Worm (Caenorhabditis elegans) whole organism, L4 larva: ENCODE data around the gene unc-71.

Source experiments
- T20F7.1 ChIP-seq: fragments of 200-800 bp; sonication (Bioruptor generic); optimal IDR thresholded peaks from 2 replicates; lab custom pipeline; 2018; ENCODE audit warnings: mild to moderate bottlenecking, missing genetic modification characterization, missing compliant biosample characterization
- T26A8.4 ChIP-seq: fragments of 200-800 bp; sonication (Bioruptor generic); IDR thresholded peaks from 2 replicates; pipeline ENCODE4 v1.3.6; 2022; ENCODE audit warnings: missing genetic modification characterization, missing compliant biosample characterization
- Y5F2A.4 ChIP-seq: fragments of 200-800 bp; sonication (Bioruptor generic); optimal IDR thresholded peaks from 2 replicates; lab custom pipeline; 2018; ENCODE audit warnings: mild to moderate bottlenecking, missing genetic modification characterization, missing compliant biosample characterization
- aha-1 ChIP-seq: fragments of 150-350 bp; peaks from one replicate; lab custom pipeline; 2014; ENCODE audit warnings: missing biosample characterization, missing genetic modification characterization
- ceh-20 ChIP-seq: fragments of 200-800 bp; sonication (Bioruptor generic); IDR thresholded peaks from 2 replicates; pipeline ENCODE4 v1.3.6; 2022; ENCODE audit warnings: missing genetic modification reagents, missing genetic modification characterization, missing compliant biosample characterization
- ceh-32 ChIP-seq: sonication (generic microtip); optimal IDR thresholded peaks from 2 replicates; lab custom pipeline; 2016; ENCODE audit warnings: mild to moderate bottlenecking, missing genetic modification characterization, missing compliant biosample characterization; ENCODE audit not compliant: poor library complexity
- ceh-44 ChIP-seq: fragments of 200-800 bp; sonication (Bioruptor generic); IDR thresholded peaks from 2 replicates; pipeline ENCODE4 v1.3.6; 2022; ENCODE audit warnings: missing genetic modification reagents, missing genetic modification characterization, missing compliant biosample characterization
- ctbp-1 ChIP-seq: fragments of 200-800 bp; sonication (Bioruptor generic); IDR thresholded peaks from 2 replicates; pipeline ENCODE4 v1.3.6; 2022; ENCODE audit warnings: missing genetic modification reagents, missing genetic modification characterization, missing compliant biosample characterization
- daf-16 ChIP-seq, 3 experiments: sonication (generic microtip); optimal IDR thresholded peaks; 2 replicates each; lab custom pipeline; 2016 to 2017; ENCODE audit warnings: missing genetic modification characterization in 3 of 3, missing genetic modification reagents in 3 of 3, mild to moderate bottlenecking in 2 of 3, missing compliant biosample characterization in 2 of 3, missing biosample characterization in 1 of 3, moderate library complexity in 1 of 3
- dmd-8 ChIP-seq: fragments of 200-800 bp; sonication (Bioruptor generic); IDR thresholded peaks from 2 replicates; pipeline ENCODE4 v1.3.6; 2022; ENCODE audit warnings: missing genetic modification characterization, missing compliant biosample characterization
- gei-8 ChIP-seq: fragments of 200-800 bp; sonication (Bioruptor generic); optimal IDR thresholded peaks from 2 replicates; lab custom pipeline; 2018; ENCODE audit warnings: mild to moderate bottlenecking, missing genetic modification characterization, missing compliant biosample characterization
- hlh-11 ChIP-seq: fragments of 200-800 bp; sonication (Bioruptor generic); optimal IDR thresholded peaks from 2 replicates; lab custom pipeline; 2018; ENCODE audit warnings: mild to moderate bottlenecking, missing genetic modification characterization, missing compliant biosample characterization
- jun-1 ChIP-seq: fragments of 150-350 bp; optimal IDR thresholded peaks from 2 replicates; lab custom pipeline; 2014; ENCODE audit warnings: missing biosample characterization, missing genetic modification reagents, missing genetic modification characterization
- lim-7 ChIP-seq: fragments of 200-800 bp; sonication (Bioruptor generic); IDR thresholded peaks from 2 replicates; pipeline ENCODE4 v1.3.6; 2022; ENCODE audit warnings: missing genetic modification characterization, missing compliant biosample characterization
- lin-1 ChIP-seq: fragments of 200-800 bp; sonication (Bioruptor generic); IDR thresholded peaks from 2 replicates; pipeline ENCODE4 v1.3.6; 2022; ENCODE audit warnings: missing genetic modification reagents, missing genetic modification characterization, missing compliant biosample characterization
- lin-13 ChIP-seq: fragments of 150-350 bp; optimal IDR thresholded peaks from 2 replicates; lab custom pipeline; 2014; ENCODE audit warnings: missing biosample characterization, missing genetic modification reagents, missing genetic modification characterization
- lin-38 ChIP-seq: fragments of 200-800 bp; sonication (Bioruptor generic); IDR thresholded peaks from 2 replicates; pipeline ENCODE4 v1.3.6; 2022; ENCODE audit warnings: missing genetic modification reagents, missing genetic modification characterization, missing compliant biosample characterization
- lin-39 ChIP-seq: fragments of 150-350 bp; optimal IDR thresholded peaks from 2 replicates; lab custom pipeline; 2014; ENCODE audit warnings: missing biosample characterization, missing genetic modification reagents, missing genetic modification characterization
- lir-3 ChIP-seq: sonication (generic microtip); optimal IDR thresholded peaks from 2 replicates; lab custom pipeline; 2016; ENCODE audit warnings: mild to moderate bottlenecking, missing genetic modification characterization, missing compliant biosample characterization
- lsy-2 ChIP-seq, 2 experiments: fragments of 150-350 bp in 1 of 2; sonication (generic microtip) in 1 of 2; optimal IDR thresholded peaks; 2 replicates each; lab custom pipeline; 2014 to 2017; ENCODE audit warnings: missing biosample characterization in 2 of 2, missing genetic modification characterization in 2 of 2
- mep-1 ChIP-seq: fragments of 150-350 bp; sonication (generic microtip); optimal IDR thresholded peaks from 3 replicates; lab custom pipeline; 2014; ENCODE audit warnings: missing biosample characterization, missing genetic modification characterization
- mes-2 ChIP-seq: sonication (generic microtip); optimal IDR thresholded peaks from 2 replicates; lab custom pipeline; 2016; ENCODE audit warnings: missing genotype, mild to moderate bottlenecking, missing genetic modification characterization, missing compliant biosample characterization; ENCODE audit not compliant: poor library complexity, severe bottlenecking
- nhr-10 ChIP-seq: fragments of 150-350 bp; optimal IDR thresholded peaks from 2 replicates; lab custom pipeline; 2014; ENCODE audit warnings: missing biosample characterization, missing genetic modification characterization
- nhr-102 ChIP-seq: sonication (generic microtip); optimal IDR thresholded peaks from 2 replicates; lab custom pipeline; 2016; ENCODE audit warnings: mild to moderate bottlenecking, missing genetic modification characterization, moderate library complexity, missing compliant biosample characterization
- nhr-11 ChIP-seq: fragments of 150-350 bp; optimal IDR thresholded peaks from 2 replicates; lab custom pipeline; 2014; ENCODE audit warnings: missing biosample characterization, missing genetic modification characterization
- nhr-41 ChIP-seq: fragments of 200-800 bp; sonication (Bioruptor generic); IDR thresholded peaks from 2 replicates; pipeline ENCODE4 v1.3.6; 2022; ENCODE audit warnings: missing genetic modification reagents, missing genetic modification characterization, missing compliant biosample characterization
- nhr-48 ChIP-seq: sonication (generic microtip); optimal IDR thresholded peaks from 2 replicates; lab custom pipeline; 2016; ENCODE audit warnings: mild to moderate bottlenecking, missing genetic modification characterization, missing compliant biosample characterization
- pha-4 ChIP-seq, 2 experiments: fragments of 150-350 bp in 1 of 2; fragments of 200-800 bp in 1 of 2; sonication (Bioruptor generic) in 1 of 2; IDR thresholded peaks in 1 of 2; optimal IDR thresholded peaks in 1 of 2; 2 replicates each; pipeline versions ENCODE4 v1.3.6 to Lab custom; 2014 to 2022; ENCODE audit warnings: missing genetic modification characterization in 2 of 2, missing genetic modification reagents in 2 of 2, missing biosample characterization in 1 of 2, missing compliant biosample characterization in 1 of 2
- saeg-2 ChIP-seq: fragments of 200-800 bp; sonication (Bioruptor generic); IDR thresholded peaks from 2 replicates; pipeline ENCODE4 v1.3.6; 2022; ENCODE audit warnings: missing genetic modification reagents, missing genetic modification characterization, missing compliant biosample characterization
- sdz-12 ChIP-seq: fragments of 200-800 bp; sonication (Bioruptor generic); optimal IDR thresholded peaks from 2 replicates; lab custom pipeline; 2018; ENCODE audit warnings: mild to moderate bottlenecking, missing genetic modification characterization, missing compliant biosample characterization
- skn-1 ChIP-seq: fragments of 150-350 bp; optimal IDR thresholded peaks from 2 replicates; lab custom pipeline; 2014; ENCODE audit warnings: missing biosample characterization, missing genetic modification characterization
- spr-1 ChIP-seq: sonication (generic microtip); optimal IDR thresholded peaks from 2 replicates; lab custom pipeline; 2016; ENCODE audit warnings: mild to moderate bottlenecking, missing genetic modification characterization, missing compliant biosample characterization
- spr-3 ChIP-seq: fragments of 200-800 bp; sonication (Bioruptor generic); optimal IDR thresholded peaks from 2 replicates; lab custom pipeline; 2018; ENCODE audit warnings: mild to moderate bottlenecking, missing genetic modification characterization, missing compliant biosample characterization
- tag-97 ChIP-seq: fragments of 200-800 bp; sonication (Bioruptor generic); IDR thresholded peaks from 2 replicates; pipeline ENCODE4 v1.3.6; 2022; ENCODE audit warnings: missing genetic modification characterization, missing compliant biosample characterization
- unc-130 ChIP-seq: sonication (generic microtip); optimal IDR thresholded peaks from 2 replicates; lab custom pipeline; 2016; ENCODE audit warnings: missing genetic modification reagents, missing genetic modification characterization, missing compliant biosample characterization
- zag-1 ChIP-seq: fragments of 150-350 bp; optimal IDR thresholded peaks from 2 replicates; lab custom pipeline; 2014; ENCODE audit warnings: missing biosample characterization, missing genetic modification characterization
- zfp-3 ChIP-seq: fragments of 200-800 bp; sonication (Bioruptor generic); conservative IDR thresholded peaks from 2 replicates; pipeline ENCODE4 v1.3.6; 2022; ENCODE audit warnings: missing genetic modification reagents, missing genetic modification characterization, missing compliant biosample characterization
- ztf-11 ChIP-seq: fragments of 150-350 bp; optimal IDR thresholded peaks from 2 replicates; lab custom pipeline; 2014; ENCODE audit warnings: missing biosample characterization, missing genetic modification characterization

The unc-71 gene

ce11 chrIII:12874606-12875066, 16.9 kb downstream of the unc-71 start, which contains the start of the genes mrg-1 and spcs-2 (continued):
- peak; percentile 93 for TF ChIP-seq unc-130 (GFP tag; lab: Kevin White, UChicago)
- peak; percentile 11 for TF ChIP-seq zag-1 (tag; lab: Kevin White, UChicago)
- no peak for TF ChIP-seq lin-39 (tag; lab: Kevin White, UChicago)
- 0 out of 2 replicates have a peak, but pooled peaks have one; percentile 35 for TF ChIP-seq zfp-3 (GFP tag; lab: Robert Waterston, UW)
- TF ChIP-seq ceh-44: 0 out of 2 replicates have a peak, but pooled peaks have one; percentile 42
- no peak for TF ChIP-seq lir-3
- no peak for TF ChIP-seq tag-97 (GFP tag; lab: Robert Waterston, UW)
- TF ChIP-seq ceh-32: no peak
- peak; percentile 88 for TF ChIP-seq T26A8.4 (GFP tag; lab: Robert Waterston, UW)
- peak; percentile 75 for TF ChIP-seq ctbp-1
- peak; percentile 37; the same call in 1 of the 2 replicates for TF ChIP-seq lin-1 (GFP tag; lab: Robert Waterston, UW)
- no peak for TF ChIP-seq dmd-8
- TF ChIP-seq nhr-10: no peak
- no peak for TF ChIP-seq nhr-41 (GFP tag; lab: Robert Waterston, UW)
- peak; percentile 49 for TF ChIP-seq jun-1 (tag; lab: Kevin White, UChicago)
- TF ChIP-seq ceh-20 (GFP tag; lab: Robert Waterston, UW): peak; percentile 74
- peak; percentile 84 for TF ChIP-seq pha-4 (GFP tag; IDR thresholded peaks at IDR 0.05; lab: Robert Waterston, UW)
- TF ChIP-seq pha-4 (tag; optimal IDR thresholded peaks at IDR 0.05; lab: Kevin White, UChicago): peak; percentile 29
- peak; percentile 35 for TF ChIP-seq spr-3
- peak; percentile 96 for TF ChIP-seq mep-1 (tag; lab: Kevin White, UChicago)
- TF ChIP-seq ztf-11: no peak
- peak; percentile 75 to 94 for TF ChIP-seq lsy-2 (tag; optimal IDR thresholded peaks at IDR 0.05; lab: Kevin White, UChicago)
- TF ChIP-seq gei-8 (GFP tag; lab: Kevin White, UChicago): no peak

ce11 chrIII:12870060-12870696, 21.4 kb downstream of the unc-71 start, which contains the start of gene Y37D8A.6:
TSS of gene Y37D8A.6 (minus strand) at chrIII:12870297.
- TF ChIP-seq spr-1 (tag; lab: Kevin White, UChicago): no peak
- peak in 1 of 2 experiments; percentile 40 for TF ChIP-seq lsy-2 (tag; optimal IDR thresholded peaks at IDR 0.05; lab: Kevin White, UChicago)
- TF ChIP-seq T20F7.1 (GFP tag; lab: Kevin White, UChicago): no peak
- no peak for TF ChIP-seq Y5F2A.4 (GFP tag; lab: Kevin White, UChicago)
- no peak for TF ChIP-seq sdz-12
- no peak for TF ChIP-seq lim-7
- TF ChIP-seq mes-2 (tag; lab: Kevin White, UChicago): peak; percentile 9
- TF ChIP-seq saeg-2 (GFP tag; lab: Robert Waterston, UW): no peak
- peak; percentile 38 for TF ChIP-seq lin-38 (GFP tag; lab: Robert Waterston, UW)
- peak; percentile 54 for TF ChIP-seq aha-1 (tag; lab: Kevin White, UChicago)
- no peak for TF ChIP-seq mep-1 (tag; lab: Kevin White, UChicago)
- no peak for TF ChIP-seq lin-13
- TF ChIP-seq nhr-48 (tag; lab: Kevin White, UChicago): no peak
- no peak for TF ChIP-seq jun-1 (tag; lab: Kevin White, UChicago)
- no peak for TF ChIP-seq nhr-102
- no peak for TF ChIP-seq skn-1
- no peak for TF ChIP-seq daf-16 (GFP tag; optimal IDR thresholded peaks at IDR 0.05; lab: Kevin White, UChicago)
- peak; percentile 3 for TF ChIP-seq daf-16 (tag; optimal IDR thresholded peaks at IDR 0.05; lab: Kevin White, UChicago)
- TF ChIP-seq nhr-11 (tag; lab: Kevin White, UChicago): no peak
- no peak for TF ChIP-seq zfp-3 (GFP tag; lab: Robert Waterston, UW)
- TF ChIP-seq hlh-11 (tag; lab: Kevin White, UChicago): no peak
